Fruit fly (Drosophila melanogaster) whole organism: ENCODE results near the gene epsilonCOP.

ENCODE experiments used
- pan ChIP-seq: fragments of >200 bp; optimal IDR thresholded peaks from 2 replicates; lab custom pipeline; 2017
- psq ChIP-seq: fragments of >200 bp; optimal IDR thresholded peaks from 2 replicates; lab custom pipeline; 2017
- usp ChIP-seq: fragments of >200 bp; optimal IDR thresholded peaks from 2 replicates; lab custom pipeline; 2017; ENCODE audit warnings: missing biosample characterization, missing genetic modification characterization, mixed read lengths

DNA sequence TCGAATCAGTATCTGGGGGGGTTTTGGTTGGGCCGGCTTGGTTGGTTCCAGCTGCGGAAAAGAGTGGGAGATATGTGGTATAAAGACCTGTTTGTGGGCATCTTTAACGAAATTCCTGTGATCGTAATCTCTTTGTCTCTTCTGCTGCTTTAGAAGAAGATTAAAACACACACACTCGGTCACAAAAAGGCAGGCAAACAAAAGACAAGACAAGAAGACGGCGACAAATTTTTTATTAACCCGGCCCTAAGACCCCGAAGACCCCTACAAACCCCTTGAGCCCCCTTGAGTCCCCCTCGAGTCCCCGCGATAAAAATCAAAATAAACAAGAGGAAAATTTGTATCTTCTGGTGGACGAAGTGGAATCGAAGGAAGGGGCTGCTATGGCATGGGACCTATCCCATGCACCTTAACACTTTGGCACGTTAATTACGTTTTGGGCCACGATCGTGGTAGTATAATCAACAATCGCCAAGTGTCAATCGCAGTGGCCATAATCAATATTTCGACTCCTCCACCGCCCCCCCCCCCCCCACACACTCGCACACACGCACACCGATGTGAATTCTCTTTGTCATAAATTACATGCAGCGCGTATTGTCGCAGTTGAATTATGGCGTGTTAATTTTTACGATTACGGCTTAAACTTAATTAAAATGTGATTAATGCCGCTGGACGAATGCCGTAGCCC, 45.4 kb downstream of the epsilonCOP start:
- TF ChIP-seq pan (lab: Kevin White, UChicago) (no peak), psq (lab: Kevin White, UChicago) (no peak), usp (GFP tag; lab: Kevin White, UChicago) (no peak)
